Worm (Caenorhabditis elegans) whole organism, young adult: ENCODE data around the gene fbxb-10.
"Not testable (repeated sequence)": the region's sequence is repeated elsewhere in the genome, so short reads cannot be mapped to it uniquely, and the experiment has no call there.

Source experiments
- B0019.2 ChIP-seq: fragments of 200-800 bp; sonication (Bioruptor generic); conservative IDR thresholded peaks from 2 replicates; pipeline ENCODE4 v1.3.6; 2022; ENCODE audit warnings: missing genetic modification reagents, missing genetic modification characterization, missing compliant biosample characterization
- B0336.3 ChIP-seq: fragments of 200-800 bp; sonication (Bioruptor generic); IDR thresholded peaks from 2 replicates; pipeline ENCODE4 v1.3.6; 2022; ENCODE audit warnings: missing genetic modification characterization, missing compliant biosample characterization
- F55B11.4 ChIP-seq: sonication (generic microtip); optimal IDR thresholded peaks from 2 replicates; lab custom pipeline; 2016; ENCODE audit warnings: missing compliant biosample characterization, missing genetic modification characterization, borderline replicate concordance; ENCODE audit not compliant: insufficient read depth
- F57A8.1 ChIP-seq: fragments of 200-800 bp; sonication (Bioruptor generic); optimal IDR thresholded peaks from 2 replicates; lab custom pipeline; 2018; ENCODE audit warnings: mild to moderate bottlenecking, missing genetic modification characterization, moderate library complexity, missing compliant biosample characterization
- Y95B8A.8 ChIP-seq: fragments of 200-800 bp; sonication (Bioruptor generic); IDR thresholded peaks from 2 replicates; pipeline ENCODE4 v1.3.6; 2022; ENCODE audit warnings: missing genetic modification reagents, missing genetic modification characterization, missing compliant biosample characterization
- ama-1 ChIP-seq, 3 experiments: fragments of 150-350 bp in 1 of 3; sonication (generic microtip) in 2 of 3; optimal IDR thresholded peaks; 2 replicates each; lab custom pipeline; 2014 to 2018; ENCODE audit warnings: missing biosample characterization in 2 of 3, missing genetic modification characterization in 2 of 3, missing genetic modification reagents in 2 of 3
- aptf-3 ChIP-seq: fragments of 200-800 bp; sonication (Bioruptor generic); IDR thresholded peaks from 2 replicates; pipeline ENCODE4 v1.3.6; 2022; ENCODE audit warnings: missing genetic modification characterization, missing compliant biosample characterization
- atf-7 ChIP-seq: sonication (generic microtip); optimal IDR thresholded peaks from 2 replicates; lab custom pipeline; 2017; ENCODE audit warnings: mild to moderate bottlenecking, missing genetic modification characterization, missing compliant biosample characterization
- attf-3 ChIP-seq: fragments of 200-800 bp; sonication (Bioruptor generic); conservative IDR thresholded peaks from 2 replicates; pipeline ENCODE4 v1.3.6; 2022; ENCODE audit warnings: missing genetic modification reagents, missing genetic modification characterization, missing compliant biosample characterization
- attf-5 ChIP-seq: fragments of 200-800 bp; sonication (Bioruptor generic); optimal IDR thresholded peaks from 2 replicates; lab custom pipeline; 2018; ENCODE audit warnings: mild to moderate bottlenecking, missing genetic modification characterization, missing compliant biosample characterization
- bed-2 ChIP-seq: fragments of 200-800 bp; sonication (Bioruptor generic); IDR thresholded peaks from 2 replicates; pipeline ENCODE4 v1.3.6; 2022; ENCODE audit warnings: missing genetic modification reagents, missing genetic modification characterization, missing compliant biosample characterization
- ceh-100 ChIP-seq: fragments of 200-800 bp; sonication (Bioruptor generic); IDR thresholded peaks from 2 replicates; pipeline ENCODE4 v1.3.6; 2022; ENCODE audit warnings: missing genetic modification reagents, missing genetic modification characterization, missing compliant biosample characterization
- ceh-40 ChIP-seq: fragments of 200-800 bp; sonication (Bioruptor generic); IDR thresholded peaks from 2 replicates; pipeline ENCODE4 v1.3.6; 2022; ENCODE audit warnings: missing genetic modification characterization, missing compliant biosample characterization
- ceh-79 ChIP-seq: sonication (generic microtip); optimal IDR thresholded peaks from 2 replicates; lab custom pipeline; 2017; ENCODE audit warnings: mild to moderate bottlenecking, missing genetic modification characterization, missing compliant biosample characterization
- ceh-91 ChIP-seq: fragments of 200-800 bp; sonication (Bioruptor generic); IDR thresholded peaks from 2 replicates; pipeline ENCODE4 v1.3.6; 2022; ENCODE audit warnings: missing genetic modification reagents, missing genetic modification characterization, missing compliant biosample characterization
- die-1 ChIP-seq: sonication (generic microtip); optimal IDR thresholded peaks from 2 replicates; lab custom pipeline; 2016; ENCODE audit warnings: missing genotype, mild to moderate bottlenecking, missing genetic modification characterization, missing compliant biosample characterization
- dpff-1 ChIP-seq: sonication (generic microtip); optimal IDR thresholded peaks from 2 replicates; lab custom pipeline; 2017; ENCODE audit warnings: mild to moderate bottlenecking, missing genetic modification characterization, missing compliant biosample characterization
- efl-1 ChIP-seq: fragments of 150-350 bp; optimal IDR thresholded peaks from 2 replicates; lab custom pipeline; 2014; ENCODE audit warnings: missing biosample characterization, missing genetic modification reagents, missing genetic modification characterization
- hmg-20 ChIP-seq: fragments of 200-800 bp; sonication (Bioruptor generic); IDR thresholded peaks from 2 replicates; pipeline ENCODE4 v1.3.6; 2022; ENCODE audit warnings: missing genetic modification reagents, missing genetic modification characterization, missing compliant biosample characterization
- hrde-1 ChIP-seq: sonication (generic microtip); optimal IDR thresholded peaks from 2 replicates; lab custom pipeline; 2016; ENCODE audit warnings: missing genetic modification characterization, mild to moderate bottlenecking, missing compliant biosample characterization, moderate library complexity, missing genotype, missing genetic modification reagents, borderline replicate concordance
- let-607 ChIP-seq, 2 experiments: fragments of 200-800 bp in 1 of 2; sonication (Bioruptor generic) in 1 of 2; sonication (generic microtip) in 1 of 2; optimal IDR thresholded peaks; 2 replicates each; lab custom pipeline; 2016 to 2018; ENCODE audit warnings: mild to moderate bottlenecking in 2 of 2, missing compliant biosample characterization in 2 of 2, missing genetic modification characterization in 2 of 2, moderate library complexity in 2 of 2, missing genotype in 1 of 2
- lin-54 ChIP-seq: fragments of 200-800 bp; sonication (Bioruptor generic); optimal IDR thresholded peaks from 2 replicates; lab custom pipeline; 2018; ENCODE audit warnings: mild to moderate bottlenecking, missing genetic modification characterization, missing compliant biosample characterization
- lir-1 ChIP-seq: fragments of 200-800 bp; sonication (Bioruptor generic); conservative IDR thresholded peaks from 2 replicates; pipeline ENCODE4 v1.3.6; 2022; ENCODE audit warnings: missing genetic modification reagents, missing genetic modification characterization, missing compliant biosample characterization
- madf-3 ChIP-seq: fragments of 200-800 bp; sonication (Bioruptor generic); IDR thresholded peaks from 2 replicates; pipeline ENCODE4 v1.3.6; 2022; ENCODE audit warnings: missing genetic modification reagents, missing genetic modification characterization, missing compliant biosample characterization
- nfya-2 ChIP-seq: fragments of 200-800 bp; sonication (Bioruptor generic); IDR thresholded peaks from 2 replicates; pipeline ENCODE4 v1.3.6; 2022; ENCODE audit warnings: missing genetic modification reagents, missing genetic modification characterization, missing compliant biosample characterization
- nhr-27 ChIP-seq: fragments of 200-800 bp; sonication (Bioruptor generic); optimal IDR thresholded peaks from 2 replicates; lab custom pipeline; 2018; ENCODE audit warnings: mild to moderate bottlenecking, missing genetic modification characterization, moderate library complexity, missing compliant biosample characterization
- rpc-1 ChIP-seq, 2 experiments: fragments of 150-350 bp in 1 of 2; sonication (generic microtip) in 1 of 2; optimal IDR thresholded peaks; 2 replicates each; lab custom pipeline; 2014 to 2018; ENCODE audit warnings: missing biosample characterization in 1 of 2, missing genetic modification characterization in 1 of 2, missing genetic modification reagents in 1 of 2, missing genotype in 1 of 2
- snpc-1.3 ChIP-seq: sonication (generic microtip); optimal IDR thresholded peaks from 2 replicates; lab custom pipeline; 2017; ENCODE audit warnings: missing genetic modification characterization, mild to moderate bottlenecking, missing compliant biosample characterization, antibody characterized with exemption, moderate library complexity, missing genotype, missing genetic modification reagents; ENCODE audit not compliant: insufficient read depth
- snpc-3.4 ChIP-seq: sonication (generic microtip); optimal IDR thresholded peaks from 2 replicates; lab custom pipeline; 2017; ENCODE audit warnings: missing genetic modification characterization, mild to moderate bottlenecking, missing compliant biosample characterization, antibody characterized with exemption, moderate library complexity, missing genotype, missing genetic modification reagents
- tbp1 ChIP-seq: fragments of 200-800 bp; sonication (Bioruptor generic); optimal IDR thresholded peaks from 2 replicates; lab custom pipeline; 2018; ENCODE audit warnings: mild to moderate bottlenecking, missing genetic modification characterization, missing compliant biosample characterization
- tbx-9 ChIP-seq: sonication (generic microtip); optimal IDR thresholded peaks from 2 replicates; lab custom pipeline; 2016; ENCODE audit warnings: borderline replicate concordance, missing genetic modification characterization, inconsistent platforms, missing compliant biosample characterization
- unc-62 ChIP-seq: fragments of 150-350 bp; optimal IDR thresholded peaks from 2 replicates; lab custom pipeline; 2014; ENCODE audit warnings: missing biosample characterization, missing genetic modification reagents, missing genetic modification characterization

The fbxb-10 gene

DNA sequence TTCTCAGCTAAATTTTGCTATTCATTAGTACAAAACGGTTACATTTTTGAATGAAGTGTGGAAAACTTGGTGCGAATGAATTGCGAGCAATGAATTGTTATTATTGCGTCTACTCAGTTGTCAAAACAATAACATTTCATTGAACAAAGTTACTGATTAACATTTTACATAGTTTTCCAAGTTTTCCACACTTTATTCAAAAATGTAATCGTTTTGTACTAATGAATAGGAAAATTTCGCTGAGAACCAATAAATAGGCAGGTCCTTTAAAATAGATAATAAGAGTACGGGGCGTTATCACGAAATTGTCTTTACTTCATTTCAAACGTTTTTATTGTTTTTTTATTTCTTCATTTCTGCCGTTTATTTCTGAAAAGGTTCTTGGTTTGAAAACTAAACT, 35.7 kb downstream of the fbxb-10 start, which contains the start of gene math-4:
Gene math-4 (minus strand): TSS at position 101 of the 400 bp plus-strand sequence.
- TF ChIP-seq atf-7 (tag; lab: Kevin White, UChicago), result no peak
- no peak for TF ChIP-seq madf-3
- no peak for TF ChIP-seq attf-3 (GFP tag; lab: Robert Waterston, UW)
- TF ChIP-seq ceh-40, result no peak
- TF ChIP-seq snpc-1.3 (tag; lab: Kevin White, UChicago), result no peak
- no peak for TF ChIP-seq F55B11.4 (tag; lab: Kevin White, UChicago)
- TF ChIP-seq snpc-3.4 (tag; lab: Kevin White, UChicago), result no peak
- TF ChIP-seq ceh-79 (tag; lab: Kevin White, UChicago), result no peak
- no peak for TF ChIP-seq F57A8.1 (GFP tag; lab: Kevin White, UChicago)
- TF ChIP-seq dpff-1 (tag; lab: Kevin White, UChicago), result no peak
- no peak for TF ChIP-seq rpc-1 (optimal IDR thresholded peaks at IDR 0.05; lab: Kevin White, UChicago)
- TF ChIP-seq rpc-1 (tag; optimal IDR thresholded peaks at IDR 0.05; lab: Kevin White, UChicago), result no peak
- TF ChIP-seq aptf-3 (GFP tag; lab: Robert Waterston, UW), result no peak
- no peak for TF ChIP-seq ceh-91
- no peak for TF ChIP-seq lin-54
- no peak for TF ChIP-seq tbx-9
- no peak for TF ChIP-seq unc-62 (GFP tag; lab: Kevin White, UChicago)
- TF ChIP-seq tbp1 (GFP tag; lab: Kevin White, UChicago), result no peak
- TF ChIP-seq ceh-100 (GFP tag; lab: Robert Waterston, UW), result no peak
- TF ChIP-seq, all 124 proteins: peak for 0

DNA sequence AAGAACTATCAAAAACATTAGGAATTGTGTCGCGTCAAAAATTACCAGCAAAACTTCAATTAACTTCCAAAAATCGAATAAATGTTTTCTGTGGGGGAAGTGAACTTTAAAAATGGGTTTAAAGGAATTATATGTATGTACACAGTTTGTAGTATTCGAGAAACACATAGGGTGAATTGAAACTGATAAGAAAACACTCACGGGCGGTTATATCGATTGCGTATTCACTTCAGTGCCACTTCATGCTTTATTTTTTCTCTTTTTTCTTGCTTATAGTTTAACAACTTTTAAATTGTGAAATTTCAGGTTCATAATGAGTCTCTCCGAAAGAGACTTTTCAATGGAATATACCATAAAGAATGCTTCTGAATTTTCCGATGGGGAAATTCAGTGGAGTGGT, 43.0 kb downstream of the fbxb-10 start, which contains the start of gene F36H5.14:
Gene F36H5.14 (plus strand): TSS at position 301 of the 400 bp plus-strand sequence.
- not testable (repeated sequence) for TF ChIP-seq lir-1 (GFP tag; lab: Robert Waterston, UW); ceh-40; ama-1 (optimal IDR thresholded peaks at IDR 0.05; lab: Kevin White, UChicago); ama-1 (GFP tag; optimal IDR thresholded peaks at IDR 0.05; lab: Kevin White, UChicago)

DNA sequence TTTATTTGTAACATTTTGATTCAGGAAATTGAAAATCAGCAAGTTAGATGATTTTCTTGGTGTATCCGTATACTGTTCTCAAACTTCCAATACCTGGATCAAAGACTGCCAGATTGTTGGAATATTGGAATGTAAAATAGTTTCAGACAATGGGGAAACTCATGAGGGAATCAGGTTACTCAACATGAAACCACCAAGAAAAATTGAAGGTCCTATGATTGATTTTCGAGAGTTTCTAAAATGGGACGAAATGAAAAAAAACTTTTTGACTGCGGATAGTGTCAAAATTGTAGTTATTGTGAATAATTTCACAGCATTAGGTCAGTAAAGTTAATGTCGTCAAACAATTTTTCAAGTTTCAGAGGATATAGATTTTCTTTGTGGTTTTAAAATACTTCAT, 46.4 kb downstream of the fbxb-10 start, which contains the start of gene math-3:
Gene math-3 (plus strand): TSS at position 301 of the 400 bp plus-strand sequence.
- TF ChIP-seq B0336.3 (GFP tag; lab: Robert Waterston, UW), result no peak
- TF ChIP-seq attf-5 (GFP tag; lab: Kevin White, UChicago), result no peak
- no peak for TF ChIP-seq Y95B8A.8 (GFP tag; lab: Robert Waterston, UW)
- TF ChIP-seq nhr-27, result no peak
- TF ChIP-seq die-1, result no peak
- no peak for TF ChIP-seq hrde-1 (tag; lab: Kevin White, UChicago)
- no peak for TF ChIP-seq bed-2 (GFP tag; lab: Robert Waterston, UW)
- no peak for TF ChIP-seq ceh-100 (GFP tag; lab: Robert Waterston, UW)
- no peak for TF ChIP-seq B0019.2
- TF ChIP-seq efl-1 (GFP tag; lab: Kevin White, UChicago), result no peak
- TF ChIP-seq let-607 (tag; optimal IDR thresholded peaks at IDR 0.05; lab: Kevin White, UChicago), result no peak
- no peak for TF ChIP-seq hmg-20 (GFP tag; lab: Robert Waterston, UW)
- no peak for TF ChIP-seq ceh-40

DNA sequence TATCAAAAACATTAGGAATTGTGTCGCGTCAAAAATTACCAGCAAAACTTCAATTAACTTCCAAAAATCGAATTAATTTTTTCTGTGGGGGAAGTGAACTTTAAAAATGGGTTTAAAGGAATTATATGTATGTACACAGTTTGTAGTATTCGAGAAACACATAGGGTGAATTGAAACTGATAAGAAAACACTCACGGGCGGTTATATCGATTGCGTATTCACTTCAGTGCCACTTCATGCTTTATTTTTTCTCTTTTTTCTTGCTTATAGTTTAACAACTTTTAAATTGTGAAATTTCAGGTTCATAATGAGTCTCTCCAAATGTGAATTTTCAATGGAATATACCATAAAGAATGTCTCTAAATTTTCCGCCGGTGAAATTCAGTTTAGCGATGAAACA, 46.9 kb downstream of the fbxb-10 start, which contains the start of gene math-26:
Gene math-26 (plus strand): TSS at position 301 of the 400 bp plus-strand sequence.
- TF ChIP-seq B0019.2; nfya-2 (GFP tag; lab: Robert Waterston, UW); lin-54: not testable (repeated sequence)
